Fruit fly (Drosophila melanogaster) whole organism, wandering third instar larva: ENCODE measurements around the gene CG13901.
A peak's percentile ranks its signal among the peaks of the same experiment; 100 is the strongest.

Experiments used
- CG32264 ChIP-seq: fragments of 200-800 bp; sonication (Bioruptor generic); optimal IDR thresholded peaks from 2 replicates; lab custom pipeline; 2016; ENCODE audit warnings: missing biosample characterization, missing genetic modification characterization
- Dfd ChIP-seq: fragments of >200 bp; optimal IDR thresholded peaks from 2 replicates; lab custom pipeline; 2017; ENCODE audit warnings: missing biosample characterization, missing genetic modification characterization
- HLH106 ChIP-seq: fragments of 200-800 bp; optimal IDR thresholded peaks from 3 replicates; lab custom pipeline; 2019; ENCODE audit warnings: missing biosample characterization, mild to moderate bottlenecking, missing genetic modification characterization, moderate library complexity
- Hnf4 ChIP-seq: fragments of 200-800 bp; sonication (Bioruptor generic); optimal IDR thresholded peaks from 2 replicates; lab custom pipeline; 2016; ENCODE audit warnings: missing biosample characterization, mild to moderate bottlenecking, missing genetic modification characterization
- Myc ChIP-seq: fragments of >200 bp; optimal IDR thresholded peaks from 2 replicates; lab custom pipeline; 2017
- Rel ChIP-seq, 2 experiments: fragments of 200-800 bp; sonication (Bioruptor generic) in 1 of 2; optimal IDR thresholded peaks; 2 replicates in 1 of 2; 3 replicates in 1 of 2; lab custom pipeline; 2016 to 2019; ENCODE audit warnings: mild to moderate bottlenecking in 2 of 2, missing biosample characterization in 2 of 2, missing genetic modification characterization in 2 of 2, moderate library complexity in 1 of 2
- br ChIP-seq: fragments of 200-800 bp; sonication (Bioruptor generic); optimal IDR thresholded peaks from 2 replicates; lab custom pipeline; 2016; ENCODE audit warnings: missing biosample characterization, missing genetic modification characterization
- fru ChIP-seq: fragments of 200-800 bp; sonication (Bioruptor generic); optimal IDR thresholded peaks from 3 replicates; lab custom pipeline; 2016; ENCODE audit warnings: missing biosample characterization, mild to moderate bottlenecking, missing genetic modification characterization
- h ChIP-seq: fragments of 200-800 bp; sonication (Bioruptor generic); optimal IDR thresholded peaks from 3 replicates; lab custom pipeline; 2016; ENCODE audit warnings: missing biosample characterization, mild to moderate bottlenecking, missing genetic modification characterization
- psq ChIP-seq: fragments of 200-800 bp; sonication (Bioruptor generic); optimal IDR thresholded peaks from 3 replicates; lab custom pipeline; 2017; ENCODE audit warnings: missing biosample characterization, mild to moderate bottlenecking, missing genetic modification characterization, moderate library complexity
- tai ChIP-seq: sonication (Bioruptor generic); optimal IDR thresholded peaks from 2 replicates; lab custom pipeline; 2016; ENCODE audit warnings: missing biosample characterization, missing genetic modification characterization
- usp ChIP-seq: fragments of >200 bp; optimal IDR thresholded peaks from 2 replicates; lab custom pipeline; 2017; ENCODE audit warnings: missing biosample characterization, missing genetic modification characterization

DNA sequence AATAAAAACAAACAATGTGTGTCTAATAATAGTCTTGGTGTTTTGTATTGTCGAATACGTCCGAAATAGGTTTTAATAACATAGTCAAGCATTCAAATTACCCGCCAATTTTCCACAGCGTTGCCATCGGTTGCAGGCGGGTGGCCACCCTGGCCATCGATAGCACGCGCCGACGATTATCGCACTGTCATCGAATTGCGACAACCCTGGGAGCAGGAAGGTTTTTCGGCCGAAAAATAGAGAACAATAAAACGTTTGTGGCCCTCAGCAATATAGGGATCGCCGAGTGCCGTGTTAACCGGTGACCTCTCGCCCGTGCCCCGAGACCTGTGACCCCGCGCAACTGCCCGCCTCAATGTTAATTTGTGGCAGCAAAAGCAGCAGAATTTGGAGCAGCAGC, 34.1 kb upstream of the CG13901 start, which contains the start of gene Usp10:
- no peak for TF ChIP-seq br (GFP tag; lab: Kevin White, UChicago)
- TF ChIP-seq fru (GFP tag; lab: Kevin White, UChicago): no peak
- no peak for TF ChIP-seq CG32264 (GFP tag; lab: Kevin White, UChicago)
- no peak for TF ChIP-seq Myc (lab: Kevin White, UChicago)
- TF ChIP-seq HLH106: no peak
- no peak for TF ChIP-seq h (GFP tag; lab: Kevin White, UChicago)
- TF ChIP-seq usp: no peak
- no peak for TF ChIP-seq Dfd (GFP tag; lab: Kevin White, UChicago)
- no peak for TF ChIP-seq psq (GFP tag; lab: Kevin White, UChicago)
- no peak for TF ChIP-seq tai
- TF ChIP-seq Hnf4 (GFP tag; lab: Kevin White, UChicago): no peak
- TF ChIP-seq Rel (GFP tag; optimal IDR thresholded peaks at IDR 0.05; lab: Kevin White, UChicago): no peak
- TF ChIP-seq Rel (tag; optimal IDR thresholded peaks at IDR 0.05; lab: Kevin White, UChicago): peak; percentile 68
